Worm (Caenorhabditis elegans): Measurements from ENCODE around the gene C25G6.1.

C25G6.1 gene

DNA sequence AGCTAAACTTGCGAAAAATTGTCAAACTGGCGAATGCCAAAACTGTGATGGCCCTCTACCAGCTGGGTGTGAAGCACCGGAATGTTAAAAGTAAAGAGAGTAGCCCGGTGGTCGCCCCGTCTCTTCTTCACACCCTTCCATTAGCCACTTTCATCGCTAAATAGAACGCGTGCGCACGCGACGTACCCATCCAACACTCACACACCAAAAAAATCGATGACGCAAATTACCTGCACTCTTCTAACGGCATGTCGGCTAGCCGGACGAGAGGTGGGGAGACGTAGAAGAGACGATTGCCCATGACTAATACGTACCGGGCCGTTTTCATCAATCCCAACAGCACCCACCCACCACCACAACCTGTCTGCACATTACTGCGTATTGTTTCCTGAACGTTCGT is 26.5 kb upstream of the C25G6.1 start:
- TF ChIP-seq mdl-1 (tag; optimal IDR thresholded peaks at IDR 0.05) (peak in 1 of 2 experiments; percentile 21), skn-1 (tag; optimal IDR thresholded peaks at IDR 0.05) (peak; percentile 52), fkh-10 (GFP tag; optimal IDR thresholded peaks at IDR 0.05) (no peak), lin-14 (GFP tag; optimal IDR thresholded peaks at IDR 0.05) (peak; percentile 38), ceh-88 (GFP tag; IDR thresholded peaks at IDR 0.05) (no peak), nhr-237 (tag; optimal IDR thresholded peaks at IDR 0.05) (no peak), lir-3 (tag; optimal IDR thresholded peaks at IDR 0.05; ENCODE audit: poor library complexity) (no peak), fkh-4 (tag; optimal IDR thresholded peaks at IDR 0.05; ENCODE audit: borderline replicate concordance) (no peak), sptf-1 (tag; optimal IDR thresholded peaks at IDR 0.05) (no peak), mab-9 (GFP tag; IDR thresholded peaks at IDR 0.05) (no peak), unc-30 (tag; optimal IDR thresholded peaks at IDR 0.05) (no peak), pax-3 (tag; optimal IDR thresholded peaks at IDR 0.05) (no peak), nhr-76 (tag; optimal IDR thresholded peaks at IDR 0.05) (no peak), sox-4 (tag; optimal IDR thresholded peaks at IDR 0.05) (no peak), snu-23 (GFP tag; optimal IDR thresholded peaks at IDR 0.05) (peak; percentile 3), elt-3 (tag; optimal IDR thresholded peaks at IDR 0.05) (no peak), egl-13 (tag; optimal IDR thresholded peaks at IDR 0.05) (no peak), rnt-1 (tag; optimal IDR thresholded peaks at IDR 0.05) (no peak), efl-3 (GFP tag; optimal IDR thresholded peaks at IDR 0.05) (no peak), snpc-4 (tag; optimal IDR thresholded peaks at IDR 0.05) (no peak), lin-15B (tag; optimal IDR thresholded peaks at IDR 0.05) (no peak), sup-37 (GFP tag; optimal IDR thresholded peaks at IDR 0.05) (no peak), nhr-90 (tag; optimal IDR thresholded peaks at IDR 0.05; ENCODE audit: poor library complexity) (no peak), xbp-1 (tag; optimal IDR thresholded peaks at IDR 0.05) (no peak), ceh-90 (tag; optimal IDR thresholded peaks at IDR 0.05) (no peak), hlh-4 (tag; optimal IDR thresholded peaks at IDR 0.05) (no peak), lin-35 (GFP tag; optimal IDR thresholded peaks at IDR 0.05) (no peak), elt-2 (tag; optimal IDR thresholded peaks at IDR 0.05) (no peak), lin-39 (tag; optimal IDR thresholded peaks at IDR 0.05) (no peak), ama-1 (optimal IDR thresholded peaks at IDR 0.05) (no peak), nhr-71 (tag; optimal IDR thresholded peaks at IDR 0.05) (no peak), nhr-12 (tag; optimal IDR thresholded peaks at IDR 0.05) (no peak), mef-2 (tag; optimal IDR thresholded peaks at IDR 0.05) (no peak), unc-86 (tag; optimal IDR thresholded peaks at IDR 0.05) (no peak), ceh-82 (tag; optimal IDR thresholded peaks at IDR 0.05) (peak in 1 of 3 experiments; percentile 12), tlp-1 (tag; optimal IDR thresholded peaks at IDR 0.05) (no peak), fkh-8 (tag; optimal IDR thresholded peaks at IDR 0.05) (no peak), dpl-1 (GFP tag; optimal IDR thresholded peaks at IDR 0.05) (no peak), jun-1 (tag; optimal IDR thresholded peaks at IDR 0.05) (no peak), swsn-7 (tag; optimal IDR thresholded peaks at IDR 0.05) (no peak), blmp-1 (tag; optimal IDR thresholded peaks at IDR 0.05) (peak; percentile 9), aly-2 (tag; optimal IDR thresholded peaks at IDR 0.05) (no peak), nhr-28 (tag; optimal IDR thresholded peaks at IDR 0.05) (no peak), hlh-17 (GFP tag; optimal IDR thresholded peaks at IDR 0.05; ENCODE audit: borderline replicate concordance) (no peak), efl-1 (optimal IDR thresholded peaks at IDR 0.05) (no peak), efl-1 (GFP tag; optimal IDR thresholded peaks at IDR 0.05 in 1 of 2) (no peak), egl-27 (tag; optimal IDR thresholded peaks at IDR 0.05) (no peak), pag-3 (tag; optimal IDR thresholded peaks at IDR 0.05; ENCODE audit: borderline replicate concordance, insufficient read depth) (no peak)
